Fruit fly (Drosophila melanogaster) Kc167 (cell line): ENCODE results near the gene Dus2.

ENCODE experiments used
- h ChIP-seq: fragments of >200 bp; optimal IDR thresholded peaks from 3 replicates; lab custom pipeline; 2018; ENCODE audit warnings: missing external identifiers
- insv ChIP-seq: fragments of >200 bp; optimal IDR thresholded peaks from 3 replicates; lab custom pipeline; 2018; ENCODE audit warnings: missing external identifiers
- psq ChIP-seq: fragments of >200 bp; optimal IDR thresholded peaks from 2 replicates; lab custom pipeline; 2017; ENCODE audit warnings: missing external identifiers

DNA sequence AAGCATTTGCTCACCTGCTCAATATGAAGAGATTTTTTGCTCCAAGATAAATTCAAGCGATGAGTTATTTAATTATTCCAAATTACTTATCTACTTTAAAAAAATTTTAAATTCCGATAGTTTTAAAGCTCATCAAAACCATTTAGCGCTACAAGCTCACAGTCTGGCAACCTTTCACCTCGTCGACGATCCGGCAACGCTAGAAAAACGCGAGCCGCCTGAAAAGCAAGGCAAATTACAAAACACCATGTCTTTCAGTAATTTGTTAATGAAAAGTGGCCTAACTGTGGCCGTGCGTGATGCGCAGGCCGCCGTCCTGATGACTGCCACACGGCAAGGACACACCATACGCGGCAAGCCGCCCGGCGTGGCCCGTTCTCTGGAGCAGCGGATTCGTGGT lies 11.7 kb upstream of the Dus2 start, which contains the start of gene mRpL38:
- no peak for TF ChIP-seq psq (lab: Kevin White, UChicago)
- no peak for TF ChIP-seq h (lab: Kevin White, UChicago)
- no peak for TF ChIP-seq insv (lab: Kevin White, UChicago)
